Worm (Caenorhabditis elegans) whole organism, young adult: Measurements from ENCODE around the gene ZK1248.11.

Experiments
- D2030.7 ChIP-seq: fragments of 200-800 bp; sonication (Bioruptor generic); IDR thresholded peaks from 2 replicates; pipeline ENCODE4 v1.3.6; 2022; ENCODE audit warnings: missing genetic modification reagents, missing genetic modification characterization, missing compliant biosample characterization
- F10E7.11 ChIP-seq: sonication (generic microtip); optimal IDR thresholded peaks from 2 replicates; lab custom pipeline; 2017; ENCODE audit warnings: mild to moderate bottlenecking, missing genetic modification characterization, moderate library complexity, missing compliant biosample characterization
- F37B4.10 ChIP-seq: fragments of 200-800 bp; sonication (Bioruptor generic); IDR thresholded peaks from 2 replicates; pipeline ENCODE4 v1.3.6; 2022; ENCODE audit warnings: missing genetic modification characterization, missing compliant biosample characterization
- F39B2.1 ChIP-seq: fragments of 200-800 bp; sonication (Bioruptor generic); IDR thresholded peaks from 2 replicates; pipeline ENCODE4 v1.3.6; 2022; ENCODE audit warnings: missing genetic modification reagents, missing genetic modification characterization, missing compliant biosample characterization
- F52B5.7 ChIP-seq: sonication (generic microtip); optimal IDR thresholded peaks from 2 replicates; lab custom pipeline; 2016; ENCODE audit warnings: mild to moderate bottlenecking, missing genetic modification characterization, missing compliant biosample characterization
- F57A8.1 ChIP-seq: fragments of 200-800 bp; sonication (Bioruptor generic); optimal IDR thresholded peaks from 2 replicates; lab custom pipeline; 2018; ENCODE audit warnings: mild to moderate bottlenecking, missing genetic modification characterization, moderate library complexity, missing compliant biosample characterization
- F57C9.4 ChIP-seq: sonication (generic microtip); optimal IDR thresholded peaks from 2 replicates; lab custom pipeline; 2017; ENCODE audit warnings: mild to moderate bottlenecking, missing genetic modification characterization, missing compliant biosample characterization
- K11D2.4 ChIP-seq: fragments of 200-800 bp; sonication (Bioruptor generic); IDR thresholded peaks from 2 replicates; pipeline ENCODE4 v1.3.6; 2022; ENCODE audit warnings: missing genetic modification reagents, missing genetic modification characterization, missing compliant biosample characterization
- T07F8.4 ChIP-seq: sonication (generic microtip); optimal IDR thresholded peaks from 2 replicates; lab custom pipeline; 2016; ENCODE audit warnings: mild to moderate bottlenecking, missing genetic modification characterization, moderate library complexity, missing compliant biosample characterization
- ZK185.1 ChIP-seq: sonication (generic microtip); optimal IDR thresholded peaks from 2 replicates; lab custom pipeline; 2016; ENCODE audit warnings: mild to moderate bottlenecking, missing genetic modification characterization, missing compliant biosample characterization; ENCODE audit not compliant: poor library complexity, severe bottlenecking
- ccch-3 ChIP-seq: fragments of 200-800 bp; sonication (Bioruptor generic); optimal IDR thresholded peaks from 2 replicates; lab custom pipeline; 2018; ENCODE audit warnings: mild to moderate bottlenecking, missing genetic modification characterization, missing compliant biosample characterization
- cebp-1 ChIP-seq, 2 experiments: fragments of 200-800 bp in 1 of 2; sonication (Bioruptor generic) in 1 of 2; sonication (generic microtip) in 1 of 2; IDR thresholded peaks in 1 of 2; optimal IDR thresholded peaks in 1 of 2; 2 replicates each; pipeline versions ENCODE4 v1.3.6 to Lab custom; 2017 to 2022; ENCODE audit warnings: missing compliant biosample characterization in 2 of 2, missing genetic modification characterization in 2 of 2, mild to moderate bottlenecking in 1 of 2, missing genetic modification reagents in 1 of 2, moderate library complexity in 1 of 2
- ceh-79 ChIP-seq: sonication (generic microtip); optimal IDR thresholded peaks from 2 replicates; lab custom pipeline; 2017; ENCODE audit warnings: mild to moderate bottlenecking, missing genetic modification characterization, missing compliant biosample characterization
- efl-1 ChIP-seq: fragments of 150-350 bp; optimal IDR thresholded peaks from 2 replicates; lab custom pipeline; 2014; ENCODE audit warnings: missing biosample characterization, missing genetic modification reagents, missing genetic modification characterization
- egrh-3 ChIP-seq: fragments of 200-800 bp; sonication (Bioruptor generic); IDR thresholded peaks from 2 replicates; pipeline ENCODE4 v1.3.6; 2022; ENCODE audit warnings: missing genetic modification reagents, missing genetic modification characterization, missing compliant biosample characterization
- ekl-4 ChIP-seq: fragments of 200-800 bp; sonication (Bioruptor generic); IDR thresholded peaks from 2 replicates; pipeline ENCODE4 v1.3.6; 2022; ENCODE audit warnings: missing genetic modification reagents, missing genetic modification characterization, missing compliant biosample characterization
- hmg-1.2 ChIP-seq: fragments of 200-800 bp; sonication (Bioruptor generic); IDR thresholded peaks from 2 replicates; pipeline ENCODE4 v1.3.6; 2022; ENCODE audit warnings: missing genetic modification reagents, missing genetic modification characterization, missing compliant biosample characterization
- let-526 ChIP-seq: fragments of 200-800 bp; sonication (Bioruptor generic); IDR thresholded peaks from 2 replicates; pipeline ENCODE4 v1.3.6; 2022; ENCODE audit warnings: missing genetic modification reagents, missing genetic modification characterization, missing compliant biosample characterization
- lin-26 ChIP-seq: fragments of 200-800 bp; sonication (Bioruptor generic); IDR thresholded peaks from 2 replicates; pipeline ENCODE4 v1.3.6; 2022; ENCODE audit warnings: missing genetic modification reagents, missing genetic modification characterization, missing compliant biosample characterization
- lin-40 ChIP-seq: sonication (generic microtip); optimal IDR thresholded peaks from 2 replicates; lab custom pipeline; 2016; ENCODE audit warnings: missing genetic modification characterization, mild to moderate bottlenecking, missing compliant biosample characterization, missing genotype, missing genetic modification reagents
- lin-54 ChIP-seq: fragments of 200-800 bp; sonication (Bioruptor generic); optimal IDR thresholded peaks from 2 replicates; lab custom pipeline; 2018; ENCODE audit warnings: mild to moderate bottlenecking, missing genetic modification characterization, missing compliant biosample characterization
- lir-1 ChIP-seq: fragments of 200-800 bp; sonication (Bioruptor generic); conservative IDR thresholded peaks from 2 replicates; pipeline ENCODE4 v1.3.6; 2022; ENCODE audit warnings: missing genetic modification reagents, missing genetic modification characterization, missing compliant biosample characterization
- madf-3 ChIP-seq: fragments of 200-800 bp; sonication (Bioruptor generic); IDR thresholded peaks from 2 replicates; pipeline ENCODE4 v1.3.6; 2022; ENCODE audit warnings: missing genetic modification reagents, missing genetic modification characterization, missing compliant biosample characterization
- mes-4 ChIP-seq: sonication (generic microtip); optimal IDR thresholded peaks from 2 replicates; lab custom pipeline; 2016; ENCODE audit warnings: missing genotype, missing genetic modification characterization, missing compliant biosample characterization
- nfya-1 ChIP-seq: sonication (generic microtip); optimal IDR thresholded peaks from 2 replicates; lab custom pipeline; 2017; ENCODE audit warnings: antibody characterized with exemption, missing compliant biosample characterization, missing genetic modification characterization, borderline replicate concordance; ENCODE audit not compliant: insufficient read depth
- nfyb-1 ChIP-seq: fragments of 200-800 bp; sonication (Bioruptor generic); IDR thresholded peaks from 2 replicates; pipeline ENCODE4 v1.3.6; 2022; ENCODE audit warnings: missing genetic modification reagents, missing genetic modification characterization, missing compliant biosample characterization
- nhr-90 ChIP-seq: sonication (generic microtip); optimal IDR thresholded peaks from 2 replicates; lab custom pipeline; 2016; ENCODE audit warnings: missing genotype, mild to moderate bottlenecking, missing genetic modification characterization, missing compliant biosample characterization
- repo-1 ChIP-seq: sonication (generic microtip); optimal IDR thresholded peaks from 2 replicates; lab custom pipeline; 2017; ENCODE audit warnings: mild to moderate bottlenecking, missing genetic modification characterization, missing compliant biosample characterization
- sea-2 ChIP-seq: fragments of 200-800 bp; sonication (Bioruptor generic); IDR thresholded peaks from 2 replicates; pipeline ENCODE4 v1.3.6; 2022; ENCODE audit warnings: missing genetic modification characterization, missing compliant biosample characterization
- snpc-3.4 ChIP-seq: sonication (generic microtip); optimal IDR thresholded peaks from 2 replicates; lab custom pipeline; 2017; ENCODE audit warnings: missing genetic modification characterization, mild to moderate bottlenecking, missing compliant biosample characterization, antibody characterized with exemption, moderate library complexity, missing genotype, missing genetic modification reagents
- snpc-4 ChIP-seq, 5 experiments: fragments of 150-350 bp in 1 of 5; sonication (generic microtip) in 4 of 5; optimal IDR thresholded peaks; 2 replicates each; lab custom pipeline; 2014 to 2018; ENCODE audit warnings: missing genetic modification characterization in 5 of 5, missing biosample characterization in 3 of 5, antibody characterized with exemption in 2 of 5, mild to moderate bottlenecking in 2 of 5, missing compliant biosample characterization in 2 of 5, missing genotype in 2 of 5, moderate library complexity in 2 of 5, missing genetic modification reagents in 1 of 5
- tlf-1 ChIP-seq: fragments of 200-800 bp; sonication (Bioruptor generic); optimal IDR thresholded peaks from 2 replicates; lab custom pipeline; 2018; ENCODE audit warnings: mild to moderate bottlenecking, missing genetic modification characterization, missing compliant biosample characterization
- unc-62 ChIP-seq: fragments of 150-350 bp; optimal IDR thresholded peaks from 2 replicates; lab custom pipeline; 2014; ENCODE audit warnings: missing biosample characterization, missing genetic modification reagents, missing genetic modification characterization
- xnd-1 ChIP-seq: sonication (generic microtip); optimal IDR thresholded peaks from 2 replicates; lab custom pipeline; 2016; ENCODE audit warnings: missing genotype, missing genetic modification reagents, missing genetic modification characterization, missing compliant biosample characterization
- ztf-18 ChIP-seq: sonication (generic microtip); optimal IDR thresholded peaks from 2 replicates; lab custom pipeline; 2016; ENCODE audit warnings: missing genotype, mild to moderate bottlenecking, missing genetic modification characterization, missing compliant biosample characterization
- ztf-6 ChIP-seq: fragments of 200-800 bp; sonication (Bioruptor generic); IDR thresholded peaks from 2 replicates; pipeline ENCODE4 v1.3.6; 2022; ENCODE audit warnings: missing genetic modification reagents, missing genetic modification characterization, missing compliant biosample characterization

Gene ZK1248.11

DNA sequence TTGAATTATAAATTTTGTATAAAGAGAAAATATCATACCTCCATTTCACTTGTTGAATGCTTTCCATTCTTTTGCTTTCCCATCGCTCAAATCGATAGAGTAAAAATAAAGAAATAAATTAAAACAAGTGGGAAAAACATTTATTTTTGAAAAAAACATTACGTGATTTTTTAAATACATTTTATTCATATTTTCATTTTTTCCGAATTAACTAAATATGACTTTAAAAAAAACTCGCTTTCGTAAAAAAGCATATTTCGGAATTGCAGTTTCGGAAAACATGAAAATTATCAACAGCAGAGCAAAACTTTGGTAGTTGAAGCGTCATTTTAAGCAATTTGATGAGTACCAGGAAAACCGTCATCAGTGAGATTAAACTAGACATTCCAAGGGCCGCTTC is 28.8 kb downstream of the ZK1248.11 start, which contains the start of gene K05F1.8:
Gene K05F1.8, minus strand, starts transcription at position 101 of the 400 bp plus-strand sequence.
- no peak for TF ChIP-seq snpc-3.4
- no peak for TF ChIP-seq lin-26 (GFP tag; lab: Robert Waterston, UW)
- TF ChIP-seq F37B4.10 (GFP tag; lab: Robert Waterston, UW): no peak
- no peak for TF ChIP-seq lin-54 (GFP tag; lab: Kevin White, UChicago)
- TF ChIP-seq F39B2.1 (GFP tag; lab: Robert Waterston, UW): no peak
- no peak for TF ChIP-seq ekl-4 (GFP tag; lab: Robert Waterston, UW)
- TF ChIP-seq, all 124 proteins: peak for 0

DNA sequence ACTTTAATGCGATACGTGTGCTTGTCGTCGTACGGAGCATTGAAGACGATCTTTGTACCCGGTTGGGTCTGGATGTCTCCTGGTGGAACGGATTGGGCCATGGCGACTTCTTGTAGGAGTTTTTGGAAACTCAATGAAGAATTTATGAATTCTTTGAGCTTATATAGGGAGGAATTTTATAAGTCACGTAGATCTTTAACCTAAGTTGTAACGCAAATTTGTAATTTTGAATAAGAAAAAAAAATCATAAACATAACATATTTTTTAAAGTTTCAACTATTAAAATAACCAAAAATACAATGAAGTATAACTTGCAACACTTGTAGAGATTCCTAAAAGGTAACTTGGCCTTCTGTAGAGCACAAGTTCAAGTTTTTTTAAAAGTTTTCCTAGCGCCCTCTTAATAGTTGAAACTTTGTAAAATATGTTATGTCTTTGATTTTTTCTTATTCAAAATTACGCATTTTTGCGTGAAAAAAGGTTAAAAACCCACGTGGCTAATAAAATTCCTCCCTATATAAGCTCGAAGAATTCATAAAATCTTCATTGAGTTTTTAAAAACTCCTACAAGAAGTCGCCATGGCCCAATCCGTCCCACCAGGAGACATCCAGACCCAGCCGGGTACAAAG is 30.9 kb downstream of the ZK1248.11 start, which contains the start of the genes msp-63 and msp-142:
Gene msp-63, minus strand, starts transcription at position 101 of the 630 bp plus-strand sequence.
Gene msp-142, plus strand, starts transcription at position 580 of the 630 bp plus-strand sequence.
- TF ChIP-seq sea-2 (GFP tag; lab: Robert Waterston, UW) (no peak), repo-1 (tag; lab: Kevin White, UChicago) (no peak), D2030.7 (GFP tag; lab: Robert Waterston, UW) (no peak), snpc-4 (GFP tag; optimal IDR thresholded peaks at IDR 0.05; lab: Kevin White, UChicago) (no peak), snpc-4 (tag; optimal IDR thresholded peaks at IDR 0.05; lab: Kevin White, UChicago) (no peak), ceh-79 (no peak), F10E7.11 (no peak), lir-1 (GFP tag; lab: Robert Waterston, UW) (no peak), unc-62 (no peak), ztf-18 (tag; lab: Kevin White, UChicago) (no peak), ccch-3 (GFP tag; lab: Kevin White, UChicago) (no peak), nfyb-1 (GFP tag; lab: Robert Waterston, UW) (no peak), lin-40 (tag; lab: Kevin White, UChicago) (no peak), T07F8.4 (no peak), nfya-1 (tag; lab: Kevin White, UChicago) (no peak), mes-4 (no peak), nhr-90 (tag; lab: Kevin White, UChicago) (no peak), xnd-1 (tag; lab: Kevin White, UChicago) (no peak), K11D2.4 (GFP tag; lab: Robert Waterston, UW) (no peak)

- TF ChIP-seq madf-3 (GFP tag; lab: Robert Waterston, UW): no peak
Measured at ce11 chrII:5794195-5794594, 34.2 kb downstream of the ZK1248.11 start, which contains the start of gene acdh-8. Gene acdh-8, plus strand, starts transcription at chrII:5794495.

DNA sequence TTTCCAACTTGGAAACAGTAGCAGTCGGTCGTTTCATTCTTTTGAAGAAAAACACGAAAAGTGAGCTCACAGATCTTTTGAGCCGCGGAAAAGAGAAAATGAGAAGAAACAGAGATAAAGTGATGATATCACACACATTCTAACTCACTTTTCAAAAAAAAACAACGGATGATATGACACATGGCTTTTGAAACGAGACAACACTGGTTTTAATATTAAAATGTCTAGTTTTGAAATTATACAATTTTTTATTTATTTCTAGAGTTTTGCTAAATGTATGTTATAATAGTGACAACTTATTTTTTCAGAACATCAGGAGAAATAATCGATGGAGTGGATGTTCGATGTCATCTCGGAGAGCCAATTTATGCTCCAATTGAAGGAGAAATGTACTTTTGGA is 35.9 kb downstream of the ZK1248.11 start, which contains the start of gene K05F1.14:
Gene K05F1.14, minus strand, starts transcription at position 101 of the 400 bp plus-strand sequence.
- TF ChIP-seq F57A8.1 (GFP tag; lab: Kevin White, UChicago) (no peak), egrh-3 (no peak), F52B5.7 (tag; lab: Kevin White, UChicago) (no peak), lin-26 (GFP tag; lab: Robert Waterston, UW) (no peak), xnd-1 (tag; lab: Kevin White, UChicago) (no peak), F57C9.4 (tag; lab: Kevin White, UChicago) (no peak), nhr-90 (tag; lab: Kevin White, UChicago) (no peak), tlf-1 (no peak), efl-1 (no peak), ztf-6 (GFP tag; lab: Robert Waterston, UW) (no peak), let-526 (GFP tag; lab: Robert Waterston, UW) (no peak), hmg-1.2 (GFP tag; lab: Robert Waterston, UW) (no peak), cebp-1 (GFP tag; IDR thresholded peaks at IDR 0.05; lab: Robert Waterston, UW) (no peak), cebp-1 (tag; optimal IDR thresholded peaks at IDR 0.05; lab: Kevin White, UChicago) (no peak), ZK185.1 (tag; lab: Kevin White, UChicago) (no peak)
